Fruit fly (Drosophila melanogaster) whole organism, pupa: ENCODE results near the gene CG31029.

Source experiments
- CG10348 ChIP-seq: fragments of 200-800 bp; sonication (Bioruptor generic); IDR thresholded peaks from 2 replicates; pipeline ENCODE4 v1.3.6; 2022; ENCODE audit warnings: missing biosample characterization, missing genetic modification characterization
- CG12605 ChIP-seq: fragments of 200-800 bp; sonication (Bioruptor generic); IDR thresholded peaks from 2 replicates; pipeline ENCODE4 v1.3.6; 2022; ENCODE audit warnings: missing biosample characterization, missing genetic modification characterization
- CG13204 ChIP-seq: fragments of 200-800 bp; sonication (Bioruptor generic); optimal IDR thresholded peaks from 2 replicates; lab custom pipeline; 2018; ENCODE audit warnings: missing biosample characterization, mild to moderate bottlenecking, missing genetic modification characterization, moderate library complexity
- CG14655 ChIP-seq: fragments of 200-800 bp; sonication (Bioruptor generic); optimal IDR thresholded peaks from 3 replicates; lab custom pipeline; 2017; ENCODE audit warnings: mild to moderate bottlenecking, missing biosample characterization, missing genetic modification reagents, missing genetic modification characterization
- CG15710 ChIP-seq: fragments of 200-800 bp; sonication (Bioruptor generic); optimal IDR thresholded peaks from 2 replicates; lab custom pipeline; 2018; ENCODE audit warnings: missing biosample characterization, mild to moderate bottlenecking, missing genetic modification characterization, moderate library complexity
- CG17806 ChIP-seq: fragments of 200-800 bp; sonication (Bioruptor generic); optimal IDR thresholded peaks from 2 replicates; lab custom pipeline; 2018; ENCODE audit warnings: missing biosample characterization, mild to moderate bottlenecking, missing genetic modification characterization, moderate library complexity
- CG32121 ChIP-seq: fragments of 200-800 bp; sonication (Bioruptor generic); IDR thresholded peaks from 2 replicates; pipeline ENCODE4 v1.3.6; 2022; ENCODE audit warnings: missing biosample characterization, missing genetic modification characterization
- CG34367 ChIP-seq: fragments of 200-800 bp; sonication (Bioruptor generic); optimal IDR thresholded peaks from 2 replicates; lab custom pipeline; 2018; ENCODE audit warnings: missing biosample characterization, mild to moderate bottlenecking, missing genetic modification characterization
- CG4496 ChIP-seq: fragments of 200-800 bp; sonication (Bioruptor generic); IDR thresholded peaks from 3 replicates; pipeline ENCODE4 v1.3.6; 2022; ENCODE audit warnings: missing biosample characterization, missing genetic modification characterization
- CG8159 ChIP-seq: fragments of 200-800 bp; sonication (Bioruptor generic); optimal IDR thresholded peaks from 3 replicates; lab custom pipeline; 2018; ENCODE audit warnings: missing biosample characterization, mild to moderate bottlenecking, missing genetic modification characterization, moderate library complexity
- CG8301 ChIP-seq: fragments of 200-800 bp; sonication (Bioruptor generic); optimal IDR thresholded peaks from 2 replicates; lab custom pipeline; 2018; ENCODE audit warnings: missing biosample characterization, mild to moderate bottlenecking, missing genetic modification characterization
- CG9948 ChIP-seq: fragments of 200-800 bp; sonication (Bioruptor generic); optimal IDR thresholded peaks from 2 replicates; lab custom pipeline; 2018; ENCODE audit warnings: missing biosample characterization, mild to moderate bottlenecking, missing genetic modification characterization, moderate library complexity
- D1 ChIP-seq: fragments of 200-800 bp; sonication (Bioruptor generic); optimal IDR thresholded peaks from 2 replicates; lab custom pipeline; 2018; ENCODE audit warnings: missing biosample characterization, mild to moderate bottlenecking, missing genetic modification characterization, moderate library complexity
- EcR ChIP-seq: fragments of 200-800 bp; sonication (Bioruptor generic); optimal IDR thresholded peaks from 3 replicates; lab custom pipeline; 2019; ENCODE audit warnings: missing biosample characterization, missing genetic modification characterization, mild to moderate bottlenecking, moderate library complexity, missing genetic modification reagents
- Ets98B ChIP-seq: fragments of 200-800 bp; sonication (Bioruptor generic); IDR thresholded peaks from 2 replicates; pipeline ENCODE4 v1.3.6; 2022; ENCODE audit warnings: missing biosample characterization, missing genetic modification characterization
- Pif1A ChIP-seq: fragments of 200-800 bp; sonication (Bioruptor generic); optimal IDR thresholded peaks from 3 replicates; lab custom pipeline; 2016; ENCODE audit warnings: missing biosample characterization, missing genetic modification characterization
- Pif1B ChIP-seq: fragments of 200-800 bp; sonication (Bioruptor generic); optimal IDR thresholded peaks from 3 replicates; lab custom pipeline; 2016; ENCODE audit warnings: missing biosample characterization, missing genetic modification characterization
- Snoo ChIP-seq: fragments of 200-800 bp; sonication (Bioruptor generic); optimal IDR thresholded peaks from 3 replicates; lab custom pipeline; 2017; ENCODE audit warnings: missing biosample characterization, mild to moderate bottlenecking, missing genetic modification characterization, inconsistent platforms
- fd96Ca ChIP-seq: fragments of 200-800 bp; sonication (Bioruptor generic); IDR thresholded peaks from 3 replicates; pipeline ENCODE4 v1.3.6; 2022; ENCODE audit warnings: missing biosample characterization, missing genetic modification characterization
- gl ChIP-seq: fragments of 200-800 bp; sonication (Bioruptor generic); optimal IDR thresholded peaks from 2 replicates; lab custom pipeline; 2018; ENCODE audit warnings: missing biosample characterization, mild to moderate bottlenecking, missing genetic modification characterization
- rn ChIP-seq: fragments of 200-800 bp; sonication (Bioruptor generic); IDR thresholded peaks from 2 replicates; pipeline ENCODE4 v1.3.6; 2022; ENCODE audit warnings: missing biosample characterization, missing genetic modification characterization

CG31029 gene

DNA sequence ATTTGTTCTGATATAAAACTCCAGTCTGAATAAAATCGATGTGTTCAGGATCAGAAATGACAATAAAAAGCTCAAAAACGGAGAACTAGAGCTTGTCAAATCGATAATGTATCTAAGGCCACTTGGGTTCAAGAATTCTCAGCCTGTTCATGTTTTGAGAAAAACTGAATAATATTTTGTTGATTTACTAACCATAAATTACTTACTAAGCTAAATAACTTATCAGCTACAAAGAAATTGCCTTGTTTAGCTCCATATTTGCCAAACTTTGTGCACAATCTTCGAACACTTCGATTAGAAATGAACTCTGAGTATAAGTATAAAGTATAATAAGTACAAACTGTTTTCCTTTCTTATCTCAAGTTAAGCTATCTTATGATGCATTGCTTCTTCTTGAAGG is at the start of gene CG31029:
CG31029 (minus strand) TSS at position 101 of the 400 bp plus-strand sequence.
- TF ChIP-seq CG9948 (tag; lab: Kevin White, UChicago) (no peak), CG8159 (tag; lab: Kevin White, UChicago) (no peak), CG8301 (tag; lab: Kevin White, UChicago) (no peak), CG10348 (GFP tag; lab: Robert Waterston, UW) (no peak), fd96Ca (GFP tag; lab: Robert Waterston, UW) (no peak), CG4496 (GFP tag; lab: Robert Waterston, UW) (no peak), CG14655 (GFP tag; lab: Kevin White, UChicago) (no peak), EcR (GFP tag; lab: Kevin White, UChicago) (no peak), CG32121 (GFP tag; lab: Robert Waterston, UW) (no peak), CG15710 (tag; lab: Kevin White, UChicago) (no peak), Snoo (tag; lab: Kevin White, UChicago) (no peak), CG12605 (no peak), Pif1B (no peak), Pif1A (GFP tag; lab: Kevin White, UChicago) (no peak), D1 (tag; lab: Kevin White, UChicago) (no peak), Ets98B (GFP tag; lab: Robert Waterston, UW) (no peak)

DNA sequence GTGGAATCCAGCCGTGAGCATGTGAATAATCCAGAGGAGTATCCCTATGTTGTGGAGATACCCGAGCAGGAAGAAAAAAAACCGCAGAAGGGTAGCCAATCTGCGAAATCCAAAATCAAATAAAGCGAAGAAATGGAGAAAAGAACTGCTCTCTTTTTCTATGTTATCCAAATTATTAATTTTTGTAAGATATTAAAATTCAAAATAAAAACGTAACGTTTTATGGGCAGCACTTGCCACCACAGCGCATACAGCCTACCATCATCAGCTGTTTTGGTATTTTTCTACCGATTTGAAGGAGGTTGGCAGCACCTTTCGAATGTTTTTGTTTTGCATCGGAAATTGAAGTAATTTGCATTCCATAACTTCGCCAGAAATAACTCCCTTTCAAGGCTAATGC is 47.7 kb upstream of the CG31029 start, which contains the start of gene Bet5:
Bet5 (plus strand) TSS at position 299 of the 400 bp plus-strand sequence.
- TF ChIP-seq Ets98B (GFP tag; lab: Robert Waterston, UW): no peak
- no peak for TF ChIP-seq CG4496 (GFP tag; lab: Robert Waterston, UW)
- TF ChIP-seq Pif1B: no peak
- TF ChIP-seq CG15710 (tag; lab: Kevin White, UChicago): no peak
- no peak for TF ChIP-seq CG14655 (GFP tag; lab: Kevin White, UChicago)
- no peak for TF ChIP-seq CG12605
- no peak for TF ChIP-seq rn
- TF ChIP-seq gl: no peak
- TF ChIP-seq D1 (tag; lab: Kevin White, UChicago): no peak
- no peak for TF ChIP-seq CG9948 (tag; lab: Kevin White, UChicago)
- no peak for TF ChIP-seq CG10348 (GFP tag; lab: Robert Waterston, UW)

DNA sequence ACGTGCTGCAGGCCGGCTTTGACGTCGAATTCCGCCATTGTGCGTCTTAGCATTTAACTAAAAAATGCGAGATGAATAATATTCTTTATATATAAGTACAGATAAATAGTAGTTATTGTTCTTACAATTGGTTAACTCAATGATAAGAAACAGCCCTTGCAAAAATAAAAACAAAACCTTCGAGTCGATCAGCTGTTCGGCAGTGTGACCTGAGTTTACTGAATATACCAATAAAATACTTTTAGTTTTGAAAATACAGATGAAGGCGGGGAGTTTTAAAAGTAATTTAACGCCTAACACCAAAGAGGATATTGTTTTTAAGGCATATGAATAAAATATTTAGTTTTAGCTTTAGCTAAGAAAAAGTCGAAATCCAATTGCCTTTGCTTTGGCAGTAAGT is 45.3 kb upstream of the CG31029 start, which contains the start of the genes CG1983 and CG15530:
CG1983 (minus strand) TSS at position 207 of the 400 bp plus-strand sequence.
CG15530 (plus strand) TSS at position 384 of the 400 bp plus-strand sequence.
- no peak for TF ChIP-seq CG8159 (tag; lab: Kevin White, UChicago)
- no peak for TF ChIP-seq EcR (GFP tag; lab: Kevin White, UChicago)
- TF ChIP-seq gl: no peak
- TF ChIP-seq Snoo (tag; lab: Kevin White, UChicago): no peak
- TF ChIP-seq Pif1B: no peak
- TF ChIP-seq CG14655 (GFP tag; lab: Kevin White, UChicago): no peak
- no peak for TF ChIP-seq CG15710 (tag; lab: Kevin White, UChicago)
- TF ChIP-seq CG4496 (GFP tag; lab: Robert Waterston, UW): no peak
- TF ChIP-seq rn: no peak
- no peak for TF ChIP-seq CG32121 (GFP tag; lab: Robert Waterston, UW)

DNA sequence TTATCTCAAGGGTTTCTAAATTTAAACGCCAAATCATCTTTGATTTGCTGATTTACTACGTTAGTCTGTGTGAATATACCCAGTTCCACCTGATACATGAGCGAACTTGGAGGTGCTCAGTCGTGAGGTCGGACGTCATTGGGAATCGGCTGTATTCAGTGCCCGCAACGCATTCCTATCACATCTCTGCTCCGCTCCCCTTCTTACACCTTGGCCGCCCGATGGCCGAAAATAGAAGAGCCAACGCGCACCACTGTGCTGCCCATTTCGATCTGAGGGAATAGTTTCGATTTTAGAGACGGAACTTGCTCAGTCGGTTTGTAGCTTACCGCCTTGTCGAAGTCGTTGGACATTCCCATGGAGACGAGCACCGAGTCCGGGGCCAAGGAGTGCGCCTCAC is 44.1 kb upstream of the CG31029 start:
- TF ChIP-seq Ets98B (GFP tag; lab: Robert Waterston, UW) (no peak), CG32121 (GFP tag; lab: Robert Waterston, UW) (no peak), Pif1A (GFP tag; lab: Kevin White, UChicago) (no peak), Snoo (tag; lab: Kevin White, UChicago) (no peak), EcR (GFP tag; lab: Kevin White, UChicago) (no peak), gl (no peak), CG4496 (GFP tag; lab: Robert Waterston, UW) (no peak), fd96Ca (GFP tag; lab: Robert Waterston, UW) (no peak), CG9948 (tag; lab: Kevin White, UChicago) (no peak), CG34367 (tag; lab: Kevin White, UChicago) (no peak), CG14655 (GFP tag; lab: Kevin White, UChicago) (no peak), Pif1B (no peak), CG10348 (GFP tag; lab: Robert Waterston, UW) (no peak), CG8301 (tag; lab: Kevin White, UChicago) (no peak), rn (no peak), CG8159 (tag; lab: Kevin White, UChicago) (no peak), CG17806 (tag; lab: Kevin White, UChicago) (no peak), CG15710 (tag; lab: Kevin White, UChicago) (no peak), CG13204 (GFP tag; lab: Kevin White, UChicago) (no peak)

DNA sequence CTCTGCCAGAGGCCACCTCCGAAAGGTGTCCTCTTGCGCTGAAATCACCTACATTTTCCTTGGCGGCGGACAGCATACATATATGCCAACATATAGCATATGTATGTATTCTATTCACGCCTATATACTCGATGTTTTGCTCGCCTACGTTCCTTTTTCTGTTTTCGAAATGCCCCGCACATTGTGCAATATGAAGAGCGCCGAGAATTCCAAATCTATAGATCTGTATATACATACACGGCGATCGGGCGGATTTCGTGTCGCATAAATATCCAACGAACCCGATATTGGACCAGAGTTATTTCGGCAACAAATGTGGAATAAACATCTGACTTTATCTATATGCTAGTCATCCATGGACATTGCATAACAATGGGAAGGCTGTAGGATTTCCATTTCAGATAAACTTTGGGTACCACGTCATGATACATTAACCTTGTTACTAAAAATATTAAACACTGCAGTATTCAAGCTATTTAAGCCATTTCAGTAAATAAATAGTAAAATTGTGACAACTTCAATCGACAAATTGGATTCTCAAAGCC is 42.9 kb upstream of the CG31029 start:
- TF ChIP-seq CG13204 (GFP tag; lab: Kevin White, UChicago) (no peak), Pif1B (no peak), CG8159 (tag; lab: Kevin White, UChicago) (no peak), CG15710 (tag; lab: Kevin White, UChicago) (no peak), CG9948 (tag; lab: Kevin White, UChicago) (no peak), CG17806 (tag; lab: Kevin White, UChicago) (no peak), CG8301 (tag; lab: Kevin White, UChicago) (no peak), CG12605 (no peak), CG34367 (tag; lab: Kevin White, UChicago) (no peak), gl (no peak), rn (no peak), CG32121 (GFP tag; lab: Robert Waterston, UW) (no peak)
